Fruit fly (Drosophila melanogaster): ENCODE results near the gene CG14693.

DNA sequence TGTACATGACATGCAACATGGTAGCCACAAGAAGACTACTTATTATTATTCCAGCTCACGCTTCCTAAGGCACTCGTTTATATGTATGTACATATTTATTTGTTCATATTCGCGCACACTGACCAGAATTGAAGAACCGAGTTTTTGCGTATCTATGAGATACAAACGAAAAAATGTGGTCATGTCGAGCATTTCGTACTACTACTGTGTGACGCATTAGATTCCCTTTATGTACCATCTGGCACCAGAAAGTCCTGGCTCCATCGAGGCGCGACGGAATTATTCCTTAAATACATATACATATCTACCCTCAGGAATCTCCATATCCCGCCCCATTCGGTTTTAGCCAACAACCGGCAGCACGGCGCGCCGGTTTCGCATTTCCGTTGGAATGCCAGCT is 35.8 kb upstream of the CG14693 start:
- TF ChIP-seq h (optimal IDR thresholded peaks at IDR 0.05) (no peak), Myc (optimal IDR thresholded peaks at IDR 0.05) (no peak), Sin3A (optimal IDR thresholded peaks at IDR 0.05) (no peak), ttk (optimal IDR thresholded peaks at IDR 0.05) (no peak), psq (optimal IDR thresholded peaks at IDR 0.05) (no peak), insv (optimal IDR thresholded peaks at IDR 0.05) (no peak)

Data from Kc167 (cell line).